Worm (Caenorhabditis elegans): ENCODE measurements around the gene Y43F8B.2.

Gene Y43F8B.2

ce11 chrV:19527565-19527964, 5.3 kb downstream of the Y43F8B.2 start:
- TF ChIP-seq mdl-1 (tag; optimal IDR thresholded peaks at IDR 0.05) (peak; percentile 32), nhr-23 (tag; optimal IDR thresholded peaks at IDR 0.05) (peak; percentile 31), R02D3.7 (tag; optimal IDR thresholded peaks at IDR 0.05) (no peak), ceh-28 (tag; optimal IDR thresholded peaks at IDR 0.05) (no peak), ama-1 (optimal IDR thresholded peaks at IDR 0.05) (no peak), egl-27 (tag; optimal IDR thresholded peaks at IDR 0.05) (peak; percentile 26), nfya-1 (tag; optimal IDR thresholded peaks at IDR 0.05; ENCODE audit: insufficient read depth) (peak; percentile 6), ceh-9 (tag; optimal IDR thresholded peaks at IDR 0.05) (no peak), daf-12 (tag; optimal IDR thresholded peaks at IDR 0.05) (no peak), lsy-12 (tag; optimal IDR thresholded peaks at IDR 0.05) (peak; percentile 17), nhr-28 (tag; optimal IDR thresholded peaks at IDR 0.05) (no peak), pqm-1 (tag; optimal IDR thresholded peaks at IDR 0.05) (peak; percentile 96), nhr-77 (tag; optimal IDR thresholded peaks at IDR 0.05) (no peak), ZK546.5 (tag; optimal IDR thresholded peaks at IDR 0.05) (no peak), jun-1 (tag; optimal IDR thresholded peaks at IDR 0.05) (peak; percentile 83), elt-3 (tag; optimal IDR thresholded peaks at IDR 0.05) (no peak), ceh-82 (tag; optimal IDR thresholded peaks at IDR 0.05) (no peak), fos-1 (tag; optimal IDR thresholded peaks at IDR 0.05) (no peak), elt-2 (tag; optimal IDR thresholded peaks at IDR 0.05) (peak; percentile 99), pha-4 (tag; optimal IDR thresholded peaks at IDR 0.05) (peak; percentile 77), fkh-10 (GFP tag; optimal IDR thresholded peaks at IDR 0.05) (no peak), hmg-11 (tag; optimal IDR thresholded peaks at IDR 0.05) (no peak), snpc-4 (tag; optimal IDR thresholded peaks at IDR 0.05) (no peak), zag-1 (tag; optimal IDR thresholded peaks at IDR 0.05) (no peak), nhr-43 (tag; optimal IDR thresholded peaks at IDR 0.05; ENCODE audit: poor library complexity, severe bottlenecking) (no peak), sea-2 (GFP tag; optimal IDR thresholded peaks at IDR 0.05) (no peak), ztf-4 (tag; optimal IDR thresholded peaks at IDR 0.05) (no peak)

- peak; percentile 13 for TF ChIP-seq elt-2 (tag; optimal IDR thresholded peaks at IDR 0.05)
- TF ChIP-seq tbx-2 (tag; optimal IDR thresholded peaks at IDR 0.05) = no peak
These were observed 6.7 kb downstream of the Y43F8B.2 start for ce11 chrV:19526197-19526596.

ce11 chrV:19524569-19524968, 8.3 kb downstream of the Y43F8B.2 start:
- TF ChIP-seq fkh-10 (GFP tag; optimal IDR thresholded peaks at IDR 0.05) = no peak
- TF ChIP-seq fkh-2 (tag; optimal IDR thresholded peaks at IDR 0.05) = no peak
- TF ChIP-seq ztf-11 (tag; optimal IDR thresholded peaks at IDR 0.05) = no peak
- TF ChIP-seq pha-4 (tag; optimal IDR thresholded peaks at IDR 0.05) = peak; percentile 38
- TF ChIP-seq ceh-16 (tag; optimal IDR thresholded peaks at IDR 0.05) = no peak
- TF ChIP-seq sea-2 (GFP tag; optimal IDR thresholded peaks at IDR 0.05) = no peak
- TF ChIP-seq unc-39 (tag; optimal IDR thresholded peaks at IDR 0.05) = no peak
- no peak for TF ChIP-seq ama-1 (optimal IDR thresholded peaks at IDR 0.05)
- peak; percentile 28 for TF ChIP-seq nfya-1 (tag; optimal IDR thresholded peaks at IDR 0.05; ENCODE audit: insufficient read depth)
- TF ChIP-seq mdl-1 (tag; optimal IDR thresholded peaks at IDR 0.05) = peak; percentile 47
- peak; percentile 66 for TF ChIP-seq pqm-1 (tag; optimal IDR thresholded peaks at IDR 0.05)
- no peak for TF ChIP-seq zag-1 (tag; optimal IDR thresholded peaks at IDR 0.05)
- no peak for TF ChIP-seq jun-1 (tag; optimal IDR thresholded peaks at IDR 0.05)
- TF ChIP-seq ceh-9 (tag; optimal IDR thresholded peaks at IDR 0.05) = no peak
- TF ChIP-seq elt-2 (tag; optimal IDR thresholded peaks at IDR 0.05) = peak; percentile 76
- no peak for TF ChIP-seq nhr-11 (tag; optimal IDR thresholded peaks at IDR 0.05)

ce11 chrV:19522551-19523137, 10.3 kb downstream of the Y43F8B.2 start:
- TF ChIP-seq unc-39 (tag; optimal IDR thresholded peaks at IDR 0.05) (no peak), elt-2 (tag; optimal IDR thresholded peaks at IDR 0.05) (peak; percentile 79), nhr-76 (tag; optimal IDR thresholded peaks at IDR 0.05) (no peak), nfya-1 (tag; optimal IDR thresholded peaks at IDR 0.05; ENCODE audit: insufficient read depth) (peak; percentile 91), egl-27 (tag; optimal IDR thresholded peaks at IDR 0.05) (peak; percentile 58), nhr-28 (tag; optimal IDR thresholded peaks at IDR 0.05) (no peak), ztf-11 (tag; optimal IDR thresholded peaks at IDR 0.05) (no peak), egl-5 (tag; optimal IDR thresholded peaks at IDR 0.05) (peak; percentile 79), fos-1 (tag; optimal IDR thresholded peaks at IDR 0.05) (peak; percentile 26), unc-62 (GFP tag; optimal IDR thresholded peaks at IDR 0.05) (peak; percentile 86), fkh-10 (GFP tag; optimal IDR thresholded peaks at IDR 0.05) (peak; percentile 7), aly-2 (tag; optimal IDR thresholded peaks at IDR 0.05) (no peak), R02D3.7 (tag; optimal IDR thresholded peaks at IDR 0.05) (peak; percentile 73), nhr-237 (tag; optimal IDR thresholded peaks at IDR 0.05) (no peak), nhr-67 (tag; optimal IDR thresholded peaks at IDR 0.05) (no peak), ceh-16 (tag; optimal IDR thresholded peaks at IDR 0.05) (no peak), eor-1 (tag; optimal IDR thresholded peaks at IDR 0.05) (peak in 1 of 2 experiments; percentile 67), pqm-1 (tag; optimal IDR thresholded peaks at IDR 0.05) (peak; percentile 56), ceh-28 (tag; optimal IDR thresholded peaks at IDR 0.05) (peak; percentile 84), elt-3 (tag; optimal IDR thresholded peaks at IDR 0.05) (peak in 1 of 3 experiments; percentile 87), sea-2 (GFP tag; optimal IDR thresholded peaks at IDR 0.05) (peak; percentile 27), lin-15B (tag; optimal IDR thresholded peaks at IDR 0.05) (peak; percentile 41), tbx-2 (tag; optimal IDR thresholded peaks at IDR 0.05) (peak; percentile 77), elt-1 (tag; optimal IDR thresholded peaks at IDR 0.05) (peak; percentile 56), daf-12 (tag; optimal IDR thresholded peaks at IDR 0.05) (no peak), mdl-1 (tag; optimal IDR thresholded peaks at IDR 0.05) (peak; percentile 83), nhr-43 (tag; optimal IDR thresholded peaks at IDR 0.05; ENCODE audit: poor library complexity, severe bottlenecking) (peak; percentile 83), jun-1 (tag; optimal IDR thresholded peaks at IDR 0.05) (peak; percentile 94), fkh-2 (tag; optimal IDR thresholded peaks at IDR 0.05) (no peak), ZK546.5 (tag; optimal IDR thresholded peaks at IDR 0.05) (no peak), snpc-4 (tag; optimal IDR thresholded peaks at IDR 0.05) (peak; percentile 45), ceh-9 (tag; optimal IDR thresholded peaks at IDR 0.05) (no peak), hmg-11 (tag; optimal IDR thresholded peaks at IDR 0.05) (peak; percentile 66)

Data from whole organism, L3 larva.